Worm (Caenorhabditis elegans) whole organism, young adult: ENCODE data around the gene pigg-1.

Source experiments
- B0261.1 ChIP-seq: sonication (generic microtip); optimal IDR thresholded peaks from 2 replicates; lab custom pipeline; 2016; ENCODE audit warnings: mild to moderate bottlenecking, missing genetic modification characterization, moderate library complexity, missing compliant biosample characterization
- D2030.7 ChIP-seq: fragments of 200-800 bp; sonication (Bioruptor generic); IDR thresholded peaks from 2 replicates; pipeline ENCODE4 v1.3.6; 2022; ENCODE audit warnings: missing genetic modification reagents, missing genetic modification characterization, missing compliant biosample characterization
- F10E7.11 ChIP-seq: sonication (generic microtip); optimal IDR thresholded peaks from 2 replicates; lab custom pipeline; 2017; ENCODE audit warnings: mild to moderate bottlenecking, missing genetic modification characterization, moderate library complexity, missing compliant biosample characterization
- F37B4.10 ChIP-seq: fragments of 200-800 bp; sonication (Bioruptor generic); IDR thresholded peaks from 2 replicates; pipeline ENCODE4 v1.3.6; 2022; ENCODE audit warnings: missing genetic modification characterization, missing compliant biosample characterization
- F39B2.1 ChIP-seq: fragments of 200-800 bp; sonication (Bioruptor generic); IDR thresholded peaks from 2 replicates; pipeline ENCODE4 v1.3.6; 2022; ENCODE audit warnings: missing genetic modification reagents, missing genetic modification characterization, missing compliant biosample characterization
- F49E8.2 ChIP-seq: sonication (generic microtip); optimal IDR thresholded peaks from 3 replicates; lab custom pipeline; 2017; ENCODE audit warnings: missing genetic modification characterization, mild to moderate bottlenecking, missing compliant biosample characterization, antibody characterized with exemption, moderate library complexity; ENCODE audit not compliant: insufficient read depth
- F57C9.4 ChIP-seq: sonication (generic microtip); optimal IDR thresholded peaks from 2 replicates; lab custom pipeline; 2017; ENCODE audit warnings: mild to moderate bottlenecking, missing genetic modification characterization, missing compliant biosample characterization
- Y53G8AR.9 ChIP-seq: fragments of 200-800 bp; sonication (Bioruptor generic); conservative IDR thresholded peaks from 2 replicates; pipeline ENCODE4 v1.3.6; 2022; ENCODE audit warnings: missing genetic modification reagents, missing genetic modification characterization, missing compliant biosample characterization
- Y95B8A.8 ChIP-seq: fragments of 200-800 bp; sonication (Bioruptor generic); IDR thresholded peaks from 2 replicates; pipeline ENCODE4 v1.3.6; 2022; ENCODE audit warnings: missing genetic modification reagents, missing genetic modification characterization, missing compliant biosample characterization
- ZK185.1 ChIP-seq: sonication (generic microtip); optimal IDR thresholded peaks from 2 replicates; lab custom pipeline; 2016; ENCODE audit warnings: mild to moderate bottlenecking, missing genetic modification characterization, missing compliant biosample characterization; ENCODE audit not compliant: poor library complexity, severe bottlenecking
- akir-1 ChIP-seq: fragments of 200-800 bp; sonication (Bioruptor generic); optimal IDR thresholded peaks from 2 replicates; lab custom pipeline; 2018; ENCODE audit warnings: mild to moderate bottlenecking, missing genetic modification characterization, moderate library complexity, missing compliant biosample characterization
- ama-1 ChIP-seq, 3 experiments: fragments of 150-350 bp in 1 of 3; sonication (generic microtip) in 2 of 3; optimal IDR thresholded peaks; 2 replicates each; lab custom pipeline; 2014 to 2018; ENCODE audit warnings: missing biosample characterization in 2 of 3, missing genetic modification characterization in 2 of 3, missing genetic modification reagents in 2 of 3
- aptf-2 ChIP-seq: fragments of 200-800 bp; sonication (Bioruptor generic); conservative IDR thresholded peaks from 2 replicates; pipeline ENCODE4 v1.3.6; 2022; ENCODE audit warnings: missing genetic modification reagents, missing genetic modification characterization, missing compliant biosample characterization
- athp-1 ChIP-seq: sonication (generic microtip); optimal IDR thresholded peaks from 2 replicates; lab custom pipeline; 2017; ENCODE audit warnings: mild to moderate bottlenecking, missing genetic modification characterization, missing compliant biosample characterization
- attf-6 ChIP-seq: fragments of 200-800 bp; sonication (Bioruptor generic); IDR thresholded peaks from 2 replicates; pipeline ENCODE4 v1.3.6; 2022; ENCODE audit warnings: missing genetic modification reagents, missing genetic modification characterization, missing compliant biosample characterization
- bed-2 ChIP-seq: fragments of 200-800 bp; sonication (Bioruptor generic); IDR thresholded peaks from 2 replicates; pipeline ENCODE4 v1.3.6; 2022; ENCODE audit warnings: missing genetic modification reagents, missing genetic modification characterization, missing compliant biosample characterization
- cebp-2 ChIP-seq: fragments of 200-800 bp; sonication (Bioruptor generic); IDR thresholded peaks from 2 replicates; pipeline ENCODE4 v1.3.6; 2022; ENCODE audit warnings: missing genetic modification characterization, missing compliant biosample characterization
- die-1 ChIP-seq: sonication (generic microtip); optimal IDR thresholded peaks from 2 replicates; lab custom pipeline; 2016; ENCODE audit warnings: missing genotype, mild to moderate bottlenecking, missing genetic modification characterization, missing compliant biosample characterization
- ekl-4 ChIP-seq: fragments of 200-800 bp; sonication (Bioruptor generic); IDR thresholded peaks from 2 replicates; pipeline ENCODE4 v1.3.6; 2022; ENCODE audit warnings: missing genetic modification reagents, missing genetic modification characterization, missing compliant biosample characterization
- gei-17 ChIP-seq: fragments of 200-800 bp; sonication (Bioruptor generic); optimal IDR thresholded peaks from 2 replicates; lab custom pipeline; 2018; ENCODE audit warnings: mild to moderate bottlenecking, missing genetic modification characterization, missing compliant biosample characterization
- him-1 ChIP-seq: sonication (generic microtip); optimal IDR thresholded peaks from 2 replicates; lab custom pipeline; 2016; ENCODE audit warnings: missing genotype, missing genetic modification reagents, missing genetic modification characterization, missing compliant biosample characterization
- hmg-20 ChIP-seq: fragments of 200-800 bp; sonication (Bioruptor generic); IDR thresholded peaks from 2 replicates; pipeline ENCODE4 v1.3.6; 2022; ENCODE audit warnings: missing genetic modification reagents, missing genetic modification characterization, missing compliant biosample characterization
- let-607 ChIP-seq, 2 experiments: fragments of 200-800 bp in 1 of 2; sonication (Bioruptor generic) in 1 of 2; sonication (generic microtip) in 1 of 2; optimal IDR thresholded peaks; 2 replicates each; lab custom pipeline; 2016 to 2018; ENCODE audit warnings: mild to moderate bottlenecking in 2 of 2, missing compliant biosample characterization in 2 of 2, missing genetic modification characterization in 2 of 2, moderate library complexity in 2 of 2, missing genotype in 1 of 2
- lin-26 ChIP-seq: fragments of 200-800 bp; sonication (Bioruptor generic); IDR thresholded peaks from 2 replicates; pipeline ENCODE4 v1.3.6; 2022; ENCODE audit warnings: missing genetic modification reagents, missing genetic modification characterization, missing compliant biosample characterization
- lin-35 ChIP-seq, 3 experiments: fragments of 150-350 bp in 2 of 3; sonication (generic microtip) in 1 of 3; optimal IDR thresholded peaks; 2 replicates each; lab custom pipeline; 2014 to 2018; ENCODE audit warnings: missing biosample characterization in 3 of 3, missing genetic modification characterization in 3 of 3, missing genetic modification reagents in 3 of 3
- lir-1 ChIP-seq: fragments of 200-800 bp; sonication (Bioruptor generic); conservative IDR thresholded peaks from 2 replicates; pipeline ENCODE4 v1.3.6; 2022; ENCODE audit warnings: missing genetic modification reagents, missing genetic modification characterization, missing compliant biosample characterization
- madf-6 ChIP-seq: fragments of 200-800 bp; sonication (Bioruptor generic); IDR thresholded peaks from 2 replicates; pipeline ENCODE4 v1.3.6; 2022; ENCODE audit warnings: missing genetic modification reagents, missing genetic modification characterization, missing compliant biosample characterization
- nfya-2 ChIP-seq: fragments of 200-800 bp; sonication (Bioruptor generic); IDR thresholded peaks from 2 replicates; pipeline ENCODE4 v1.3.6; 2022; ENCODE audit warnings: missing genetic modification reagents, missing genetic modification characterization, missing compliant biosample characterization
- nhr-120 ChIP-seq: fragments of 200-800 bp; sonication (Bioruptor generic); IDR thresholded peaks from 2 replicates; pipeline ENCODE4 v1.3.6; 2022; ENCODE audit warnings: missing genetic modification characterization, missing compliant biosample characterization
- nhr-27 ChIP-seq: fragments of 200-800 bp; sonication (Bioruptor generic); optimal IDR thresholded peaks from 2 replicates; lab custom pipeline; 2018; ENCODE audit warnings: mild to moderate bottlenecking, missing genetic modification characterization, moderate library complexity, missing compliant biosample characterization
- nhr-80 ChIP-seq: sonication (generic microtip); optimal IDR thresholded peaks from 2 replicates; lab custom pipeline; 2016; ENCODE audit warnings: missing genetic modification characterization, missing compliant biosample characterization
- rpc-1 ChIP-seq, 2 experiments: fragments of 150-350 bp in 1 of 2; sonication (generic microtip) in 1 of 2; optimal IDR thresholded peaks; 2 replicates each; lab custom pipeline; 2014 to 2018; ENCODE audit warnings: missing biosample characterization in 1 of 2, missing genetic modification characterization in 1 of 2, missing genetic modification reagents in 1 of 2, missing genotype in 1 of 2
- snpc-1.1 ChIP-seq: sonication (generic microtip); optimal IDR thresholded peaks from 2 replicates; lab custom pipeline; 2017; ENCODE audit warnings: missing genetic modification characterization, mild to moderate bottlenecking, missing compliant biosample characterization, antibody characterized with exemption, moderate library complexity, missing genotype, missing genetic modification reagents; ENCODE audit not compliant: insufficient read depth
- snpc-4 ChIP-seq, 5 experiments: fragments of 150-350 bp in 1 of 5; sonication (generic microtip) in 4 of 5; optimal IDR thresholded peaks; 2 replicates each; lab custom pipeline; 2014 to 2018; ENCODE audit warnings: missing genetic modification characterization in 5 of 5, missing biosample characterization in 3 of 5, antibody characterized with exemption in 2 of 5, mild to moderate bottlenecking in 2 of 5, missing compliant biosample characterization in 2 of 5, missing genotype in 2 of 5, moderate library complexity in 2 of 5, missing genetic modification reagents in 1 of 5
- tlf-1 ChIP-seq: fragments of 200-800 bp; sonication (Bioruptor generic); optimal IDR thresholded peaks from 2 replicates; lab custom pipeline; 2018; ENCODE audit warnings: mild to moderate bottlenecking, missing genetic modification characterization, missing compliant biosample characterization
- unc-62 ChIP-seq: fragments of 150-350 bp; optimal IDR thresholded peaks from 2 replicates; lab custom pipeline; 2014; ENCODE audit warnings: missing biosample characterization, missing genetic modification reagents, missing genetic modification characterization
- ztf-22 ChIP-seq: fragments of 200-800 bp; sonication (Bioruptor generic); optimal IDR thresholded peaks from 2 replicates; lab custom pipeline; 2018; ENCODE audit warnings: mild to moderate bottlenecking, missing genetic modification characterization, moderate library complexity, missing compliant biosample characterization
- ztf-25 ChIP-seq: fragments of 200-800 bp; sonication (Bioruptor generic); IDR thresholded peaks from 2 replicates; pipeline ENCODE4 v1.3.6; 2022; ENCODE audit warnings: missing genetic modification reagents, missing genetic modification characterization, missing compliant biosample characterization

pigg-1 gene

ce11 chrII:8610085-8610484 is 10.0 kb upstream of the pigg-1 start, which contains the start of gene F28C6.9:
F28C6.9 (minus strand) TSS chrII:8610185.
- TF ChIP-seq nhr-120 (GFP tag; lab: Robert Waterston, UW), result no peak
- no peak for TF ChIP-seq cebp-2 (GFP tag; lab: Robert Waterston, UW)
- no peak for TF ChIP-seq F10E7.11 (tag; lab: Kevin White, UChicago)
- no peak for TF ChIP-seq nfya-2 (GFP tag; lab: Robert Waterston, UW)
- no peak for TF ChIP-seq aptf-2
- no peak for TF ChIP-seq bed-2
- no peak for TF ChIP-seq unc-62 (GFP tag; lab: Kevin White, UChicago)
- no peak for TF ChIP-seq ama-1 (optimal IDR thresholded peaks at IDR 0.05; lab: Kevin White, UChicago)
- no peak for TF ChIP-seq ama-1 (GFP tag; optimal IDR thresholded peaks at IDR 0.05; lab: Kevin White, UChicago)
- no peak for TF ChIP-seq B0261.1 (tag; lab: Kevin White, UChicago)
- no peak for TF ChIP-seq lir-1 (GFP tag; lab: Robert Waterston, UW)

ce11 chrII:8607662-8608061 is 7.6 kb upstream of the pigg-1 start, which contains the start of gene F28C6.10:
F28C6.10 (plus strand) TSS chrII:8607962.
- TF ChIP-seq nhr-80 (tag; lab: Kevin White, UChicago), result no peak
- TF ChIP-seq him-1 (tag; lab: Kevin White, UChicago), result peak; percentile 28

- TF ChIP-seq Y95B8A.8 (GFP tag; lab: Robert Waterston, UW) (no peak), let-607 (tag; optimal IDR thresholded peaks at IDR 0.05; lab: Kevin White, UChicago) (no peak), F49E8.2 (tag; lab: Kevin White, UChicago) (peak; percentile 16)
Observed at ce11 chrII:8606549-8606948, 6.5 kb upstream of the pigg-1 start, which contains the start of gene F28C6.8. F28C6.8 (plus strand) TSS chrII:8606849.

DNA sequence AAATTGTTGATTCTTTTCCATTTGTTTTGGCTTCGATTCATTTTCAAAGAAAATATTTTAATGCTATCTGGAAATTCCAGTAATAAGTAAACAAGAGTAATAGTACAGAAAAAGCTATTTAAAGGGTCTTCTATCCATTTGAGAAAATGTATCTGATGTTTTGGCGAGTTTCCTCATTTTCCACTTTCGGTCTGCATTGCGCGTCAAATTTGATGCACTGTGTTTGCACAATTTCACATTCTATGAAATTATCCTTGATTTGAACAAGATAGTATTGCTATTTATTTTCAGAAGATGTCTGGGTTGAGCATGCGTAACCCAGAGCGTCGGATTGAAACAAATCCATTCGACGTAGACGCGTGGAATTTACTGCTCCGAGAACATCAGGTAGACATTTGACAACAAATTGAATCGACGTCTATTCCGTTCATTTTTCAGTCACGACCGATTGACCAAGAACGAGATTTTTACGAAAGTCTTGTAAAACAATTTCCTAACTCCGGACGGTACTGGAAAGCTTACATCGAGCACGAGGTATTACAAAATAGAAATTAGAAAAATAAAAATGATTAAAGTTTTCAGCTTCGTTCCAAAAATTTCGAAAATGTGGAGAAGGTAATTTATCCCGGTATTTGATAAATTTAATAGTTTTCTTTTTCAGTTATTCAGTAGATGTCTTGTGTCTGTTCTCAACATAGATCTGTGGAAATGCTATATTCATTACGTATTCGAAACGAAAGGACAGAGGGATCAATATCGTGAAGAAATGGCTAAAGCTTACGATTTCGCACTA is 3.7 kb upstream of the pigg-1 start, which contains the start of gene suf-1:
Gene suf-1, plus strand, starts transcription at position 280 of the 793 bp plus-strand sequence.
- peak; percentile 90 for TF ChIP-seq ekl-4
- TF ChIP-seq nhr-27, result no peak
- no peak for TF ChIP-seq F57C9.4 (tag; lab: Kevin White, UChicago)
- peak; percentile 55 for TF ChIP-seq ZK185.1 (tag; lab: Kevin White, UChicago)
- no peak for TF ChIP-seq gei-17 (GFP tag; lab: Kevin White, UChicago)
- peak; percentile 40 for TF ChIP-seq athp-1
- TF ChIP-seq ztf-22 (GFP tag; lab: Kevin White, UChicago), result no peak
- peak; percentile 73 for TF ChIP-seq attf-6 (GFP tag; lab: Robert Waterston, UW)
- no peak for TF ChIP-seq ztf-25 (GFP tag; lab: Robert Waterston, UW)
- TF ChIP-seq D2030.7 (GFP tag; lab: Robert Waterston, UW), result peak; percentile 35; the same call in 1 of the 2 replicates
- no peak for TF ChIP-seq F37B4.10 (GFP tag; lab: Robert Waterston, UW)
- peak; percentile 85 for TF ChIP-seq Y53G8AR.9 (GFP tag; lab: Robert Waterston, UW)
- TF ChIP-seq nhr-80 (tag; lab: Kevin White, UChicago), result no peak
- peak; percentile 49 for TF ChIP-seq snpc-4 (GFP tag; optimal IDR thresholded peaks at IDR 0.05; lab: Kevin White, UChicago)
- peak in 3 of 4 experiments; percentile 29 to 81 (median 42) for TF ChIP-seq snpc-4 (tag; optimal IDR thresholded peaks at IDR 0.05; lab: Kevin White, UChicago)
- TF ChIP-seq tlf-1 (GFP tag; lab: Kevin White, UChicago), result peak; percentile 79
- peak; percentile 73; the same call in 1 of the 2 replicates for TF ChIP-seq lin-26 (GFP tag; lab: Robert Waterston, UW)
- no peak for TF ChIP-seq lin-35 (GFP tag; optimal IDR thresholded peaks at IDR 0.05; lab: Kevin White, UChicago)
- TF ChIP-seq snpc-1.1 (tag; lab: Kevin White, UChicago), result peak; percentile 64
- no peak for TF ChIP-seq hmg-20 (GFP tag; lab: Robert Waterston, UW)
- TF ChIP-seq F49E8.2 (tag; lab: Kevin White, UChicago), result peak; percentile 94
- TF ChIP-seq madf-6 (GFP tag; lab: Robert Waterston, UW), result peak; percentile 85
- no peak for TF ChIP-seq rpc-1 (optimal IDR thresholded peaks at IDR 0.05; lab: Kevin White, UChicago)
- peak; percentile 3 for TF ChIP-seq rpc-1 (tag; optimal IDR thresholded peaks at IDR 0.05; lab: Kevin White, UChicago)
- TF ChIP-seq die-1 (tag; lab: Kevin White, UChicago), result peak; percentile 37
- no peak for TF ChIP-seq F39B2.1 (GFP tag; lab: Robert Waterston, UW)
- TF ChIP-seq akir-1 (GFP tag; lab: Kevin White, UChicago), result no peak
- TF ChIP-seq ama-1 (optimal IDR thresholded peaks at IDR 0.05; lab: Kevin White, UChicago), result no peak
- peak in 1 of 2 experiments; percentile 51 for TF ChIP-seq ama-1 (GFP tag; optimal IDR thresholded peaks at IDR 0.05; lab: Kevin White, UChicago)
